In genomic region chr3R:21822562-21822933, dm6 we compare ENCODE assay signal across 1 fruit fly cellular context.
TF ChIP-seq lines count a peak whose summit lies in the region.

Gene CASK (minus strand): TSS chr3R:21822674.

TF ChIP-seq in whole organism, embryonic, 481 proteins besides CTCF, POLR2A, EP300 and RAD21 (continued from another document):
- TF ChIP-seq CG10274 (GFP tag; optimal IDR thresholded peaks at IDR 0.05; lab: Kevin White, UChicago), result no peak
- no peak for TF ChIP-seq sim (GFP tag; IDR thresholded peaks at IDR 0.05; lab: Robert Waterston, UW)
- TF ChIP-seq E2f2 (GFP tag; IDR thresholded peaks at IDR 0.05; lab: Robert Waterston, UW), result peak; percentile 90
- TF ChIP-seq CG10979 (tag; optimal IDR thresholded peaks at IDR 0.05; lab: Kevin White, UChicago), result peak; percentile 3
- no peak for TF ChIP-seq Awh (GFP tag; IDR thresholded peaks at IDR 0.05; lab: Robert Waterston, UW)
- no peak for TF ChIP-seq CG8944 (GFP tag; optimal IDR thresholded peaks at IDR 0.05; lab: Kevin White, UChicago)
- no peak for TF ChIP-seq grn (GFP tag; optimal IDR thresholded peaks at IDR 0.05; lab: Kevin White, UChicago)
- TF ChIP-seq fu2 (GFP tag; optimal IDR thresholded peaks at IDR 0.05; lab: Kevin White, UChicago), result no peak
- no peak for TF ChIP-seq NK7.1 (GFP tag; optimal IDR thresholded peaks at IDR 0.05; lab: Kevin White, UChicago)
- no peak for TF ChIP-seq CG6791 (GFP tag; IDR thresholded peaks at IDR 0.05; lab: Robert Waterston, UW; ENCODE audit: partially characterized antibody)
- TF ChIP-seq CG10267 (tag; optimal IDR thresholded peaks at IDR 0.05; lab: Kevin White, UChicago), result peak; percentile 17
- TF ChIP-seq zfh1 (GFP tag; IDR thresholded peaks at IDR 0.05; lab: Robert Waterston, UW), result no peak
- TF ChIP-seq tll (GFP tag; optimal IDR thresholded peaks at IDR 0.05; lab: Kevin White, UChicago), result no peak
- no peak for TF ChIP-seq ham (GFP tag; IDR thresholded peaks at IDR 0.05; lab: Robert Waterston, UW)
- TF ChIP-seq CG1792 (GFP tag; optimal IDR thresholded peaks at IDR 0.05; lab: Kevin White, UChicago), result no peak
- no peak for TF ChIP-seq Side (GFP tag; optimal IDR thresholded peaks at IDR 0.05; lab: Kevin White, UChicago)
- TF ChIP-seq CG16815 (GFP tag; optimal IDR thresholded peaks at IDR 0.05; lab: Kevin White, UChicago), result no peak
- TF ChIP-seq Six4 (GFP tag; optimal IDR thresholded peaks at IDR 0.05; lab: Kevin White, UChicago), result no peak
- no peak for TF ChIP-seq Poxn (GFP tag; IDR thresholded peaks at IDR 0.05; lab: Robert Waterston, UW)
- no peak for TF ChIP-seq Neu2 (GFP tag; optimal IDR thresholded peaks at IDR 0.05; lab: Kevin White, UChicago; ENCODE audit: borderline replicate concordance)
- no peak for TF ChIP-seq psq (GFP tag; optimal IDR thresholded peaks at IDR 0.05; lab: Kevin White, UChicago)
- TF ChIP-seq CG4730 (GFP tag; IDR thresholded peaks at IDR 0.05; lab: Robert Waterston, UW), result no peak
- no peak for TF ChIP-seq CG4404 (GFP tag; IDR thresholded peaks at IDR 0.05; lab: Robert Waterston, UW)
- TF ChIP-seq Abd-B (GFP tag; optimal IDR thresholded peaks at IDR 0.05; lab: Kevin White, UChicago), result no peak
- peak; percentile 15 for TF ChIP-seq lab (GFP tag; optimal IDR thresholded peaks at IDR 0.05; lab: Kevin White, UChicago)
- TF ChIP-seq CG3407 (GFP tag; optimal IDR thresholded peaks at IDR 0.05; lab: Kevin White, UChicago), result no peak
- TF ChIP-seq CG30020 (tag; optimal IDR thresholded peaks at IDR 0.05; lab: Kevin White, UChicago), result no peak
- TF ChIP-seq ssp (GFP tag; IDR thresholded peaks at IDR 0.05; lab: Robert Waterston, UW), result no peak
- no peak for TF ChIP-seq ara (GFP tag; IDR thresholded peaks at IDR 0.05; lab: Robert Waterston, UW)
- no peak for TF ChIP-seq D19B (GFP tag; optimal IDR thresholded peaks at IDR 0.05; lab: Kevin White, UChicago)
- TF ChIP-seq Deaf1 (tag; optimal IDR thresholded peaks at IDR 0.05; lab: Kevin White, UChicago), result no peak
- no peak for TF ChIP-seq CG7745 (tag; optimal IDR thresholded peaks at IDR 0.05; lab: Kevin White, UChicago)
- TF ChIP-seq Hr51 (GFP tag; optimal IDR thresholded peaks at IDR 0.05; lab: Kevin White, UChicago), result no peak
- no peak for TF ChIP-seq aop (GFP tag; IDR thresholded peaks at IDR 0.05; lab: Robert Waterston, UW)
- TF ChIP-seq CG15601 (tag; optimal IDR thresholded peaks at IDR 0.05; lab: Kevin White, UChicago), result peak; percentile 11
- no peak for TF ChIP-seq CG7271 (tag; optimal IDR thresholded peaks at IDR 0.05; lab: Kevin White, UChicago)
- TF ChIP-seq gsb (GFP tag; IDR thresholded peaks at IDR 0.05; lab: Robert Waterston, UW), result no peak
- TF ChIP-seq ase (GFP tag; IDR thresholded peaks at IDR 0.05; lab: Robert Waterston, UW), result no peak
- peak; percentile 57 for TF ChIP-seq hkb (optimal IDR thresholded peaks at IDR 0.05; lab: Kevin White, UChicago)
- TF ChIP-seq hkb (GFP tag; IDR thresholded peaks at IDR 0.05; lab: Robert Waterston, UW), result no peak
- no peak for TF ChIP-seq CG11398 (GFP tag; optimal IDR thresholded peaks at IDR 0.05; lab: Kevin White, UChicago)
- TF ChIP-seq CG2889 (GFP tag; IDR thresholded peaks at IDR 0.05; lab: Robert Waterston, UW), result no peak
- TF ChIP-seq sqz (GFP tag; optimal IDR thresholded peaks at IDR 0.05; lab: Kevin White, UChicago), result no peak
- TF ChIP-seq CG7786 (GFP tag; optimal IDR thresholded peaks at IDR 0.05; lab: Kevin White, UChicago), result no peak
- TF ChIP-seq CG31365 (tag; optimal IDR thresholded peaks at IDR 0.05; lab: Kevin White, UChicago), result no peak
- no peak for TF ChIP-seq CG9817 (tag; optimal IDR thresholded peaks at IDR 0.05; lab: Kevin White, UChicago)
- no peak for TF ChIP-seq hbn (GFP tag; IDR thresholded peaks at IDR 0.05; lab: Robert Waterston, UW; ENCODE audit: partially characterized antibody)
- TF ChIP-seq lmd (GFP tag; IDR thresholded peaks at IDR 0.05; lab: Robert Waterston, UW), result no peak
- no peak for TF ChIP-seq ken (GFP tag; IDR thresholded peaks at IDR 0.05; lab: Robert Waterston, UW)
- no peak for TF ChIP-seq NFAT (GFP tag; IDR thresholded peaks at IDR 0.05; lab: Robert Waterston, UW)
- TF ChIP-seq sc (optimal IDR thresholded peaks at IDR 0.05; lab: Kevin White, UChicago), result no peak
- TF ChIP-seq sc (GFP tag; optimal IDR thresholded peaks at IDR 0.05; lab: Kevin White, UChicago), result no peak
- TF ChIP-seq D (optimal IDR thresholded peaks at IDR 0.05; lab: Kevin White, UChicago), result no peak
- TF ChIP-seq D (GFP tag; optimal IDR thresholded peaks at IDR 0.05; lab: Kevin White, UChicago), result no peak
- TF ChIP-seq MBD-R2 (GFP tag; IDR thresholded peaks at IDR 0.05; lab: Robert Waterston, UW), result no peak; the same call in 1 of the 2 replicates
- TF ChIP-seq CG11723 (GFP tag; optimal IDR thresholded peaks at IDR 0.05; lab: Kevin White, UChicago), result no peak
- no peak for TF ChIP-seq sens-2 (GFP tag; IDR thresholded peaks at IDR 0.05; lab: Robert Waterston, UW)
- no peak for TF ChIP-seq zf30C (GFP tag; optimal IDR thresholded peaks at IDR 0.05; lab: Kevin White, UChicago)
- no peak for TF ChIP-seq Fer1 (GFP tag; optimal IDR thresholded peaks at IDR 0.05; lab: Kevin White, UChicago)
- no peak for TF ChIP-seq Hmx (GFP tag; optimal IDR thresholded peaks at IDR 0.05; lab: Kevin White, UChicago)
- TF ChIP-seq CG2712 (tag; optimal IDR thresholded peaks at IDR 0.05; lab: Kevin White, UChicago), result peak; percentile 14
- no peak for TF ChIP-seq CG14014 (GFP tag; IDR thresholded peaks at IDR 0.05; lab: Robert Waterston, UW)
- TF ChIP-seq CG12071 (GFP tag; optimal IDR thresholded peaks at IDR 0.05; lab: Kevin White, UChicago), result no peak
- TF ChIP-seq CG30431 (GFP tag; optimal IDR thresholded peaks at IDR 0.05; lab: Kevin White, UChicago), result no peak
- TF ChIP-seq cato (GFP tag; optimal IDR thresholded peaks at IDR 0.05; lab: Kevin White, UChicago; ENCODE audit: borderline replicate concordance), result no peak
- TF ChIP-seq ato (GFP tag; IDR thresholded peaks at IDR 0.05; lab: Robert Waterston, UW; ENCODE audit: partially characterized antibody), result no peak
- TF ChIP-seq slp2 (GFP tag; optimal IDR thresholded peaks at IDR 0.05; lab: Kevin White, UChicago), result no peak
- TF ChIP-seq tap (tag; optimal IDR thresholded peaks at IDR 0.05; lab: Kevin White, UChicago), result no peak
- no peak for TF ChIP-seq hth (optimal IDR thresholded peaks at IDR 0.05; lab: Kevin White, UChicago)
- TF ChIP-seq tgo (GFP tag; IDR thresholded peaks at IDR 0.05; lab: Robert Waterston, UW), result no peak
- TF ChIP-seq CG8765 (GFP tag; IDR thresholded peaks at IDR 0.05; lab: Robert Waterston, UW), result no peak
- no peak for TF ChIP-seq Blimp-1 (GFP tag; optimal IDR thresholded peaks at IDR 0.05; lab: Kevin White, UChicago)
- TF ChIP-seq CG7839 (tag; optimal IDR thresholded peaks at IDR 0.05; lab: Kevin White, UChicago), result no peak
- TF ChIP-seq crp (GFP tag; optimal IDR thresholded peaks at IDR 0.05; lab: Kevin White, UChicago), result no peak
- TF ChIP-seq ash1 (GFP tag; optimal IDR thresholded peaks at IDR 0.05; lab: Kevin White, UChicago), result no peak
- TF ChIP-seq corto (GFP tag; optimal IDR thresholded peaks at IDR 0.05; lab: Kevin White, UChicago), result no peak
- no peak for TF ChIP-seq Trl (optimal IDR thresholded peaks at IDR 0.05; lab: Kevin White, UChicago)
- TF ChIP-seq Trl (GFP tag; optimal IDR thresholded peaks at IDR 0.05; lab: Kevin White, UChicago), result no peak
- no peak for TF ChIP-seq CG11247 (GFP tag; IDR thresholded peaks at IDR 0.05; lab: Robert Waterston, UW)
- no peak for TF ChIP-seq Dip2 (GFP tag; IDR thresholded peaks at IDR 0.05; lab: Robert Waterston, UW)
- TF ChIP-seq mirr (GFP tag; optimal IDR thresholded peaks at IDR 0.05; lab: Kevin White, UChicago), result no peak
- no peak for TF ChIP-seq Opbp (GFP tag; IDR thresholded peaks at IDR 0.05; lab: Robert Waterston, UW; ENCODE audit: partially characterized antibody)
- TF ChIP-seq Dfd (GFP tag; optimal IDR thresholded peaks at IDR 0.05; lab: Kevin White, UChicago), result no peak
- peak; percentile 80 for TF ChIP-seq bbx (GFP tag; IDR thresholded peaks at IDR 0.05; lab: Robert Waterston, UW; ENCODE audit: partially characterized antibody)
- no peak for TF ChIP-seq seq (GFP tag; IDR thresholded peaks at IDR 0.05; lab: Robert Waterston, UW)
- no peak for TF ChIP-seq CG43689 (GFP tag; IDR thresholded peaks at IDR 0.05; lab: Robert Waterston, UW)
- peak; percentile 21; the same call in 1 of the 2 replicates for TF ChIP-seq unc-4 (GFP tag; IDR thresholded peaks at IDR 0.05; lab: Robert Waterston, UW; ENCODE audit: partially characterized antibody)
- TF ChIP-seq CG34422 (GFP tag; IDR thresholded peaks at IDR 0.05; lab: Robert Waterston, UW), result no peak
- peak; percentile 8 for TF ChIP-seq Max (GFP tag; optimal IDR thresholded peaks at IDR 0.05; lab: Kevin White, UChicago)
- no peak for TF ChIP-seq cad (GFP tag; optimal IDR thresholded peaks at IDR 0.05; lab: Kevin White, UChicago)
- no peak for TF ChIP-seq CG6654 (GFP tag; optimal IDR thresholded peaks at IDR 0.05; lab: Kevin White, UChicago)
- peak; percentile 14 for TF ChIP-seq Nf-YC (tag; optimal IDR thresholded peaks at IDR 0.05; lab: Kevin White, UChicago)
- TF ChIP-seq twi (tag; optimal IDR thresholded peaks at IDR 0.05; lab: Kevin White, UChicago), result no peak
- no peak for TF ChIP-seq Atf-2 (GFP tag; optimal IDR thresholded peaks at IDR 0.05; lab: Kevin White, UChicago)
- TF ChIP-seq CHES-1-like (GFP tag; optimal IDR thresholded peaks at IDR 0.05; lab: Kevin White, UChicago), result no peak
- TF ChIP-seq CG11504 (tag; optimal IDR thresholded peaks at IDR 0.05; lab: Kevin White, UChicago), result peak; percentile 44
- TF ChIP-seq CG9797 (GFP tag; optimal IDR thresholded peaks at IDR 0.05; lab: Kevin White, UChicago), result peak; percentile 85
- TF ChIP-seq Doc2 (GFP tag; IDR thresholded peaks at IDR 0.05; lab: Robert Waterston, UW), result no peak
- 0 out of 2 replicates have a peak, but pooled peaks have one; percentile 29 for TF ChIP-seq CG9932 (GFP tag; IDR thresholded peaks at IDR 0.05; lab: Robert Waterston, UW)
- no peak for TF ChIP-seq PHDP (tag; optimal IDR thresholded peaks at IDR 0.05; lab: Kevin White, UChicago)
- TF ChIP-seq h (optimal IDR thresholded peaks at IDR 0.05; lab: Kevin White, UChicago), result no peak
- TF ChIP-seq pros (GFP tag; optimal IDR thresholded peaks at IDR 0.05; lab: Kevin White, UChicago), result no peak
- TF ChIP-seq CG1602 (GFP tag; optimal IDR thresholded peaks at IDR 0.05; lab: Kevin White, UChicago), result no peak
- peak; percentile 40 for TF ChIP-seq CG14710 (tag; optimal IDR thresholded peaks at IDR 0.05; lab: Kevin White, UChicago)
- no peak for TF ChIP-seq C15 (GFP tag; IDR thresholded peaks at IDR 0.05; lab: Robert Waterston, UW)
- no peak for TF ChIP-seq dan (GFP tag; IDR thresholded peaks at IDR 0.05; lab: Robert Waterston, UW)
- TF ChIP-seq ro (GFP tag; IDR thresholded peaks at IDR 0.05; lab: Robert Waterston, UW), result no peak
- TF ChIP-seq Hr78 (GFP tag; optimal IDR thresholded peaks at IDR 0.05; lab: Kevin White, UChicago), result no peak
- no peak for TF ChIP-seq ATbp (GFP tag; optimal IDR thresholded peaks at IDR 0.05; lab: Kevin White, UChicago)
- TF ChIP-seq pita (GFP tag; optimal IDR thresholded peaks at IDR 0.05; lab: Kevin White, UChicago), result peak; percentile 33
- TF ChIP-seq stc (GFP tag; IDR thresholded peaks at IDR 0.05; lab: Robert Waterston, UW), result no peak
- no peak for TF ChIP-seq lbe (GFP tag; optimal IDR thresholded peaks at IDR 0.05; lab: Kevin White, UChicago)
- no peak for TF ChIP-seq B-H2 (GFP tag; optimal IDR thresholded peaks at IDR 0.05; lab: Kevin White, UChicago)
- TF ChIP-seq Pdp1 (GFP tag; optimal IDR thresholded peaks at IDR 0.05; lab: Kevin White, UChicago), result peak in 1 of 2 experiments; percentile 25
- TF ChIP-seq tin (GFP tag; optimal IDR thresholded peaks at IDR 0.05; lab: Kevin White, UChicago), result no peak
- no peak for TF ChIP-seq Lim3 (GFP tag; IDR thresholded peaks at IDR 0.05; lab: Robert Waterston, UW)
- TF ChIP-seq Dbx (GFP tag; IDR thresholded peaks at IDR 0.05; lab: Robert Waterston, UW), result no peak
- TF ChIP-seq Med (GFP tag; lab: Kevin White, UChicago), result peak; percentile 75
- TF ChIP-seq CG9876 (GFP tag; optimal IDR thresholded peaks at IDR 0.05; lab: Kevin White, UChicago), result no peak
- no peak for TF ChIP-seq CG1529 (GFP tag; optimal IDR thresholded peaks at IDR 0.05; lab: Kevin White, UChicago)
- no peak for TF ChIP-seq chm (GFP tag; IDR thresholded peaks at IDR 0.05; lab: Robert Waterston, UW)
- TF ChIP-seq tx (GFP tag; optimal IDR thresholded peaks at IDR 0.05; lab: Kevin White, UChicago), result no peak
- TF ChIP-seq CG13296 (GFP tag; optimal IDR thresholded peaks at IDR 0.05; lab: Kevin White, UChicago), result no peak
- TF ChIP-seq Bteb2 (GFP tag; optimal IDR thresholded peaks at IDR 0.05; lab: Kevin White, UChicago), result no peak
- TF ChIP-seq shn (GFP tag; optimal IDR thresholded peaks at IDR 0.05; lab: Kevin White, UChicago), result no peak
- TF ChIP-seq CG12942 (GFP tag; optimal IDR thresholded peaks at IDR 0.05; lab: Kevin White, UChicago), result no peak
- TF ChIP-seq chn (GFP tag; optimal IDR thresholded peaks at IDR 0.05; lab: Kevin White, UChicago), result peak; percentile 5
- TF ChIP-seq CG13624 (GFP tag; optimal IDR thresholded peaks at IDR 0.05; lab: Kevin White, UChicago), result no peak
- peak; percentile 57 for TF ChIP-seq Ets97D (GFP tag; optimal IDR thresholded peaks at IDR 0.05; lab: Kevin White, UChicago)
- TF ChIP-seq ab (GFP tag; optimal IDR thresholded peaks at IDR 0.05; lab: Kevin White, UChicago), result no peak
- TF ChIP-seq otp (GFP tag; IDR thresholded peaks at IDR 0.05; lab: Robert Waterston, UW), result no peak
- TF ChIP-seq Dp (GFP tag; optimal IDR thresholded peaks at IDR 0.05; lab: Kevin White, UChicago), result peak; percentile 87
- TF ChIP-seq gcm (GFP tag; optimal IDR thresholded peaks at IDR 0.05; lab: Kevin White, UChicago), result no peak
- no peak for TF ChIP-seq tio (GFP tag; optimal IDR thresholded peaks at IDR 0.05; lab: Kevin White, UChicago)
- TF ChIP-seq danr (GFP tag; IDR thresholded peaks at IDR 0.05; lab: Robert Waterston, UW), result no peak
- TF ChIP-seq Dip3 (GFP tag; optimal IDR thresholded peaks at IDR 0.05; lab: Kevin White, UChicago), result no peak
- no peak for TF ChIP-seq ttk (GFP tag; IDR thresholded peaks at IDR 0.05; lab: Robert Waterston, UW)
- no peak for TF ChIP-seq fd3F (GFP tag; optimal IDR thresholded peaks at IDR 0.05; lab: Kevin White, UChicago)
- TF ChIP-seq BtbVII (GFP tag; optimal IDR thresholded peaks at IDR 0.05; lab: Kevin White, UChicago), result no peak
- TF ChIP-seq CG4360 (GFP tag; IDR thresholded peaks at IDR 0.05; lab: Robert Waterston, UW), result no peak
- TF ChIP-seq CG13424 (tag; optimal IDR thresholded peaks at IDR 0.05; lab: Kevin White, UChicago), result peak; percentile 15
- no peak for TF ChIP-seq odd (GFP tag; optimal IDR thresholded peaks at IDR 0.05; lab: Kevin White, UChicago)
